Fruit fly (Drosophila melanogaster) whole organism, embryonic: ENCODE results near the gene Send1.

Source experiments
- Bgb ChIP-seq: fragments of 200-800 bp; sonication (Bioruptor generic); IDR thresholded peaks from 2 replicates; pipeline ENCODE4 v1.3.6; 2022; ENCODE audit warnings: missing biosample characterization, missing genetic modification characterization; ENCODE audit not compliant: partially characterized antibody
- CG10366 ChIP-seq: fragments of 200-800 bp; sonication (Bioruptor generic); IDR thresholded peaks from 2 replicates; pipeline ENCODE4 v1.3.6; 2022; ENCODE audit warnings: missing biosample characterization, missing genetic modification characterization
- CG10462 ChIP-seq: fragments of 200-800 bp; sonication (Bioruptor generic); optimal IDR thresholded peaks from 2 replicates; lab custom pipeline; 2016; ENCODE audit warnings: missing biosample characterization, missing genetic modification characterization
- CG10543 ChIP-seq: fragments of 200-800 bp; sonication (Bioruptor generic); optimal IDR thresholded peaks from 3 replicates; lab custom pipeline; 2017; ENCODE audit warnings: missing biosample characterization, mild to moderate bottlenecking, missing genetic modification characterization, moderate library complexity
- CG10565 ChIP-seq: fragments of 200-800 bp; sonication (Bioruptor generic); optimal IDR thresholded peaks from 3 replicates; lab custom pipeline; 2016; ENCODE audit warnings: missing biosample characterization, mild to moderate bottlenecking, missing genetic modification characterization
- CG10979 ChIP-seq: fragments of 200-800 bp; sonication (Bioruptor generic); optimal IDR thresholded peaks from 2 replicates; lab custom pipeline; 2018; ENCODE audit warnings: missing biosample characterization, mild to moderate bottlenecking, missing genetic modification characterization, moderate library complexity
- CG11456 ChIP-seq: fragments of 200-800 bp; sonication (Bioruptor generic); IDR thresholded peaks from 3 replicates; pipeline ENCODE4 v1.3.6; 2022; ENCODE audit warnings: missing biosample characterization, missing genetic modification characterization
- CG11723 ChIP-seq: fragments of 200-800 bp; sonication (Bioruptor generic); optimal IDR thresholded peaks from 2 replicates; lab custom pipeline; 2017; ENCODE audit warnings: missing biosample characterization, mild to moderate bottlenecking, missing genetic modification characterization
- CG12299 ChIP-seq: fragments of 200-800 bp; sonication (Bioruptor generic); optimal IDR thresholded peaks from 2 replicates; lab custom pipeline; 2018; ENCODE audit warnings: missing biosample characterization, mild to moderate bottlenecking, missing genetic modification characterization
- CG14710 ChIP-seq: fragments of 200-800 bp; sonication (Bioruptor generic); optimal IDR thresholded peaks from 3 replicates; lab custom pipeline; 2019; ENCODE audit warnings: missing biosample characterization, mild to moderate bottlenecking, missing genetic modification characterization, moderate library complexity
- CG15269 ChIP-seq: fragments of 200-800 bp; sonication (Bioruptor generic); optimal IDR thresholded peaks from 2 replicates; lab custom pipeline; 2018; ENCODE audit warnings: missing biosample characterization, mild to moderate bottlenecking, missing genetic modification characterization, moderate library complexity
- CG15514 ChIP-seq: fragments of 200-800 bp; sonication (Bioruptor generic); optimal IDR thresholded peaks from 3 replicates; lab custom pipeline; 2017; ENCODE audit warnings: missing biosample characterization, missing genetic modification characterization, mild to moderate bottlenecking, moderate library complexity, missing genetic modification reagents
- CG1792 ChIP-seq: fragments of 200-800 bp; sonication (Bioruptor generic); optimal IDR thresholded peaks from 2 replicates; lab custom pipeline; 2016; ENCODE audit warnings: missing biosample characterization, missing genetic modification characterization
- CG18764 ChIP-seq: fragments of 200-800 bp; sonication (Bioruptor generic); optimal IDR thresholded peaks from 3 replicates; lab custom pipeline; 2016; ENCODE audit warnings: missing biosample characterization, missing genetic modification characterization
- CG3065 ChIP-seq: fragments of 200-800 bp; sonication (Bioruptor generic); optimal IDR thresholded peaks from 2 replicates; lab custom pipeline; 2016; ENCODE audit warnings: missing biosample characterization, missing genetic modification characterization
- CG32767 ChIP-seq: fragments of 200-800 bp; sonication (Bioruptor generic); IDR thresholded peaks from 2 replicates; pipeline ENCODE4 v1.3.6; 2022; ENCODE audit warnings: missing biosample characterization, missing genetic modification characterization
- CG32772 ChIP-seq: fragments of 200-800 bp; sonication (Bioruptor generic); IDR thresholded peaks from 2 replicates; pipeline ENCODE4 v1.3.6; 2022; ENCODE audit warnings: missing biosample characterization, missing genetic modification characterization
- CG3281 ChIP-seq: fragments of 200-800 bp; sonication (Bioruptor generic); optimal IDR thresholded peaks from 3 replicates; lab custom pipeline; 2017; ENCODE audit warnings: missing biosample characterization, mild to moderate bottlenecking, missing genetic modification characterization
- CG5953 ChIP-seq: fragments of 200-800 bp; sonication (Bioruptor generic); IDR thresholded peaks from 2 replicates; pipeline ENCODE4 v1.3.6; 2022; ENCODE audit warnings: missing biosample characterization, missing genetic modification characterization
- CG6813 ChIP-seq: fragments of 200-800 bp; sonication (Bioruptor generic); optimal IDR thresholded peaks from 2 replicates; lab custom pipeline; 2017; ENCODE audit warnings: missing biosample characterization, missing genetic modification characterization, mild to moderate bottlenecking, moderate library complexity, missing genetic modification reagents
- CG7839 ChIP-seq: fragments of 200-800 bp; sonication (Bioruptor generic); optimal IDR thresholded peaks from 3 replicates; lab custom pipeline; 2018; ENCODE audit warnings: missing biosample characterization, mild to moderate bottlenecking, missing genetic modification characterization, moderate library complexity
- CTCF ChIP-seq: fragments of 200-800 bp; sonication (Bioruptor generic); optimal IDR thresholded peaks from 2 replicates; lab custom pipeline; 2017; ENCODE audit warnings: missing biosample characterization, mild to moderate bottlenecking, missing genetic modification characterization, moderate library complexity
- CoRest ChIP-seq: fragments of 200-800 bp; sonication (Bioruptor generic); optimal IDR thresholded peaks from 3 replicates; lab custom pipeline; 2018; ENCODE audit warnings: missing biosample characterization, mild to moderate bottlenecking, missing genetic modification characterization, moderate library complexity
- Dref ChIP-seq: fragments of 200-800 bp; sonication (Bioruptor generic); IDR thresholded peaks from 2 replicates; pipeline ENCODE4 v1.3.6; 2022; ENCODE audit warnings: missing biosample characterization, missing genetic modification characterization
- Drgx ChIP-seq: fragments of 200-800 bp; sonication (Bioruptor generic); IDR thresholded peaks from 2 replicates; pipeline ENCODE4 v1.3.6; 2022; ENCODE audit warnings: missing biosample characterization, missing genetic modification characterization
- H2.0 ChIP-seq: fragments of 200-800 bp; sonication (Bioruptor generic); IDR thresholded peaks from 2 replicates; pipeline ENCODE4 v1.3.6; 2022; ENCODE audit warnings: missing biosample characterization, missing genetic modification characterization
- HLH54F ChIP-seq: fragments of 200-800 bp; sonication (Bioruptor generic); optimal IDR thresholded peaks from 3 replicates; lab custom pipeline; 2016; ENCODE audit warnings: missing biosample characterization, missing genetic modification characterization
- HLHmδ ChIP-seq: fragments of 200-800 bp; sonication (Bioruptor generic); optimal IDR thresholded peaks from 2 replicates; lab custom pipeline; 2018; ENCODE audit warnings: missing biosample characterization, mild to moderate bottlenecking, missing genetic modification characterization, moderate library complexity
- Hmr ChIP-seq: fragments of 200-800 bp; sonication (Bioruptor generic); optimal IDR thresholded peaks from 3 replicates; lab custom pipeline; 2017; ENCODE audit warnings: mild to moderate bottlenecking, missing biosample characterization, missing genetic modification reagents, missing genetic modification characterization
- Hr51 ChIP-seq, 2 experiments: fragments of 200-800 bp; sonication (Bioruptor generic); optimal IDR thresholded peaks; 2 replicates in 1 of 2; 3 replicates in 1 of 2; lab custom pipeline; 2016 to 2018; ENCODE audit warnings: missing biosample characterization in 2 of 2, missing genetic modification characterization in 2 of 2, mild to moderate bottlenecking in 1 of 2, moderate library complexity in 1 of 2
- Mad ChIP-seq: fragments of 200-800 bp; sonication (Bioruptor generic); optimal IDR thresholded peaks from 2 replicates; lab custom pipeline; 2016; ENCODE audit warnings: missing biosample characterization, missing genetic modification characterization
- NfI ChIP-seq: fragments of 200-800 bp; sonication (Bioruptor generic); optimal IDR thresholded peaks from 3 replicates; lab custom pipeline; 2018; ENCODE audit warnings: missing biosample characterization, mild to moderate bottlenecking, missing genetic modification characterization, moderate library complexity
- Optix ChIP-seq: fragments of 200-800 bp; sonication (Bioruptor generic); IDR thresholded peaks from 3 replicates; pipeline ENCODE4 v1.3.6; 2022; ENCODE audit warnings: missing biosample characterization, missing genetic modification characterization
- Side ChIP-seq: fragments of 200-800 bp; sonication (Bioruptor generic); optimal IDR thresholded peaks from 2 replicates; lab custom pipeline; 2016; ENCODE audit warnings: missing biosample characterization, missing genetic modification characterization
- Sox102F ChIP-seq: fragments of 200-800 bp; sonication (Bioruptor generic); optimal IDR thresholded peaks from 2 replicates; lab custom pipeline; 2018; ENCODE audit warnings: missing biosample characterization, mild to moderate bottlenecking, missing genetic modification characterization, moderate library complexity
- TFAM ChIP-seq: fragments of 200-800 bp; sonication (Bioruptor generic); optimal IDR thresholded peaks from 2 replicates; lab custom pipeline; 2017; ENCODE audit warnings: missing biosample characterization, missing genetic modification characterization, inconsistent platforms
- ato ChIP-seq: fragments of 200-800 bp; sonication (Bioruptor generic); IDR thresholded peaks from 2 replicates; pipeline ENCODE4 v1.3.6; 2022; ENCODE audit warnings: missing biosample characterization, missing genetic modification characterization; ENCODE audit not compliant: partially characterized antibody
- bcd ChIP-seq: fragments of 200-800 bp; sonication (Bioruptor generic); optimal IDR thresholded peaks from 2 replicates; lab custom pipeline; 2017; ENCODE audit warnings: missing biosample characterization, mild to moderate bottlenecking, missing genetic modification characterization
- bsh ChIP-seq, 2 experiments: fragments of 200-800 bp; sonication (Bioruptor generic); optimal IDR thresholded peaks; 2 replicates each; lab custom pipeline; 2017 to 2018; ENCODE audit warnings: mild to moderate bottlenecking in 2 of 2, missing biosample characterization in 2 of 2, missing genetic modification characterization in 2 of 2, moderate library complexity in 1 of 2
- disco-r ChIP-seq: fragments of 200-800 bp; sonication (Bioruptor generic); optimal IDR thresholded peaks from 2 replicates; lab custom pipeline; 2016; ENCODE audit warnings: missing biosample characterization, missing genetic modification characterization
- dm ChIP-seq: fragments of 200-800 bp; sonication (Bioruptor generic); optimal IDR thresholded peaks from 3 replicates; lab custom pipeline; 2016; ENCODE audit warnings: missing biosample characterization, missing genetic modification characterization
- hb ChIP-seq: fragments of 200-800 bp; sonication (Bioruptor generic); IDR thresholded peaks from 3 replicates; pipeline ENCODE4 v1.3.6; 2022; ENCODE audit warnings: missing biosample characterization, missing genetic modification characterization; ENCODE audit not compliant: partially characterized antibody
- hbn ChIP-seq: fragments of 200-800 bp; sonication (Bioruptor generic); IDR thresholded peaks from 2 replicates; pipeline ENCODE4 v1.3.6; 2022; ENCODE audit warnings: missing biosample characterization, missing genetic modification characterization; ENCODE audit not compliant: partially characterized antibody
- lola ChIP-seq, 3 experiments: fragments of >200 bp in 2 of 3; fragments of 200-800 bp in 1 of 3; sonication (Bioruptor generic) in 1 of 3; optimal IDR thresholded peaks; 2 replicates each; lab custom pipeline; 2017 to 2019; ENCODE audit warnings: missing biosample characterization in 3 of 3, missing genetic modification characterization in 3 of 3, mild to moderate bottlenecking in 1 of 3, moderate library complexity in 1 of 3
- luna ChIP-seq: fragments of 200-800 bp; sonication (Bioruptor generic); optimal IDR thresholded peaks from 2 replicates; lab custom pipeline; 2016; ENCODE audit warnings: missing biosample characterization, missing genetic modification characterization
- nom ChIP-seq: fragments of 200-800 bp; sonication (Bioruptor generic); optimal IDR thresholded peaks from 2 replicates; lab custom pipeline; 2017; ENCODE audit warnings: missing biosample characterization, missing genetic modification characterization, mild to moderate bottlenecking, moderate library complexity, missing genetic modification reagents
- so ChIP-seq: fragments of 200-800 bp; sonication (Bioruptor generic); IDR thresholded peaks from 3 replicates; pipeline ENCODE4 v1.3.6; 2022; ENCODE audit warnings: missing biosample characterization, missing genetic modification characterization
- toy ChIP-seq: fragments of 200-800 bp; sonication (Bioruptor generic); IDR thresholded peaks from 2 replicates; pipeline ENCODE4 v1.3.6; 2022; ENCODE audit warnings: missing biosample characterization, missing genetic modification characterization
- trem ChIP-seq: fragments of 200-800 bp; optimal IDR thresholded peaks from 3 replicates; lab custom pipeline; 2019; ENCODE audit warnings: missing biosample characterization, mild to moderate bottlenecking, missing genetic modification characterization, moderate library complexity
- wor ChIP-seq: fragments of 200-800 bp; sonication (Bioruptor generic); IDR thresholded peaks from 2 replicates; pipeline ENCODE4 v1.3.6; 2022; ENCODE audit warnings: missing biosample characterization, missing genetic modification characterization

Send1 gene

dm6 chr2L:2227316-2227715 lies 27.5 kb downstream of the Send1 start (continued):
- TF ChIP-seq Mad: peak; percentile 43
- no peak for TF ChIP-seq CG7839 (tag; lab: Kevin White, UChicago)
- no peak for TF ChIP-seq CG1792
- TF ChIP-seq CG32767 (GFP tag; lab: Robert Waterston, UW): peak; percentile 33; the same call in 1 of the 2 replicates
- TF ChIP-seq toy: no peak
- TF ChIP-seq NfI: peak; percentile 34
- TF ChIP-seq TFAM (GFP tag; lab: Kevin White, UChicago): no peak
- TF ChIP-seq so (GFP tag; lab: Robert Waterston, UW): peak; percentile 61; the same call in 1 of the 3 replicates
- TF ChIP-seq Side: peak; percentile 6
- no peak for TF ChIP-seq CG10462
- no peak for TF ChIP-seq bcd
- TF ChIP-seq disco-r (GFP tag; lab: Kevin White, UChicago): no peak
- TF ChIP-seq Optix (GFP tag; lab: Robert Waterston, UW): no peak
- peak; percentile 10 for TF ChIP-seq trem (tag; lab: Kevin White, UChicago)
- TF ChIP-seq Drgx (GFP tag; lab: Robert Waterston, UW): peak; percentile 84
- TF ChIP-seq lola (GFP tag; optimal IDR thresholded peaks at IDR 0.05; lab: Kevin White, UChicago): no peak
- TF ChIP-seq ato (GFP tag; lab: Robert Waterston, UW): no peak
- no peak; the same call in 1 of the 2 replicates for TF ChIP-seq CG10366 (GFP tag; lab: Robert Waterston, UW)
- peak in 1 of 2 experiments; percentile 14 for TF ChIP-seq Hr51 (GFP tag; optimal IDR thresholded peaks at IDR 0.05; lab: Kevin White, UChicago)
- TF ChIP-seq hbn (GFP tag; lab: Robert Waterston, UW): no peak
- TF ChIP-seq CG10979 (tag; lab: Kevin White, UChicago): peak; percentile 28
- peak; percentile 40 for TF ChIP-seq Hmr (GFP tag; lab: Kevin White, UChicago)
- 0 out of 2 replicates have a peak, but pooled peaks have one; percentile 31 for TF ChIP-seq wor (GFP tag; lab: Robert Waterston, UW)
- peak; percentile 65 for TF ChIP-seq CG15269 (tag; lab: Kevin White, UChicago)
- TF ChIP-seq CG10565 (GFP tag; lab: Kevin White, UChicago): no peak
- peak; percentile 54; the same call in 1 of the 2 replicates for TF ChIP-seq H2.0
- TF ChIP-seq Dref (GFP tag; lab: Robert Waterston, UW): no peak
- TF ChIP-seq CG12299 (tag; lab: Kevin White, UChicago): no peak
- TF ChIP-seq Sox102F: no peak
- TF ChIP-seq hb (GFP tag; lab: Robert Waterston, UW): no peak
- peak; percentile 13 for TF ChIP-seq CG3281
- TF ChIP-seq Bgb (GFP tag; lab: Robert Waterston, UW): no peak
- TF ChIP-seq HLH54F (GFP tag; lab: Kevin White, UChicago): peak; percentile 10
- peak; percentile 21 for TF ChIP-seq CoRest
- no peak for TF ChIP-seq CTCF (GFP tag; lab: Kevin White, UChicago)
- no peak for TF ChIP-seq CG15514
- no peak for TF ChIP-seq luna (GFP tag; lab: Kevin White, UChicago)
- TF ChIP-seq CG32772 (GFP tag; lab: Robert Waterston, UW): no peak
- TF ChIP-seq CG10543: peak; percentile 15
- peak; percentile 53 for TF ChIP-seq CG5953 (GFP tag; lab: Robert Waterston, UW)
- TF ChIP-seq CG3065 (GFP tag; lab: Kevin White, UChicago): no peak
- TF ChIP-seq CG14710: no peak
- peak; percentile 57; the same call in 1 of the 3 replicates for TF ChIP-seq CG11456 (GFP tag; lab: Robert Waterston, UW)
- peak; percentile 23 to 57 for TF ChIP-seq bsh (GFP tag; optimal IDR thresholded peaks at IDR 0.05; lab: Kevin White, UChicago)
- no peak for TF ChIP-seq CG18764 (GFP tag; lab: Kevin White, UChicago)
- TF ChIP-seq CG6813 (GFP tag; lab: Kevin White, UChicago): peak; percentile 42
- TF ChIP-seq HLHmδ (GFP tag; lab: Kevin White, UChicago): no peak
- TF ChIP-seq nom (GFP tag; lab: Kevin White, UChicago): peak; percentile 49
- no peak for TF ChIP-seq dm
- peak; percentile 1 for TF ChIP-seq CG11723 (GFP tag; lab: Kevin White, UChicago)
